Fruit fly (Drosophila melanogaster): ENCODE results near the gene Pburs.

The Pburs gene

DNA sequence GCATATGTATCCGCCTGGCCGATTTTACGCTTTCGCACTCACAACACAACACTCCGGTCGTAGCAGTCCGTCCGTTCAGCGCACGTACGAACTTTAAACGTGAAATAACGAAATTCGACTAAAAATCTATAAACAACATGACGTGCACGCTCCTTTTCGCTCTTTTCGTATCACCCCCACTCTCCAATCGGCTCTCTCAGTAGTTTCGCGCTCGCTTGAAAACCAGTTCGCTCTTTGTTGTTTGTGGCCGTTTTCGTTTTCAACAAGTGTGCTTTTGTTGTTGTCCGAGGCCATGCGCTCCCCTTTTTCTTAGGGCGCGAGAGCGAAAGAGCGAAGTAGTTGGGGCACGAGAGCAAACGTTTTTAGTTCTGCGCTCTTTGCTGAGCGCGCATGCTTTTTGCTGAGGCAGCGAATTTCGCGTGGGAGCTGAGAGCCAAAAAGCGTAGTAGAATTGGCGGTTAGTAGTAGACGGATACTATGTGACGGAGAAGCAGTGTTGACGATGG, 7.7 kb downstream of the Pburs start, which contains the start of gene elB (continued):
- no peak for TF ChIP-seq CG1603 (tag; optimal IDR thresholded peaks at IDR 0.05)
- TF ChIP-seq croc (GFP tag; conservative IDR thresholded peaks at IDR 0.05) = no peak
- TF ChIP-seq CG3995 (GFP tag; optimal IDR thresholded peaks at IDR 0.05) = no peak
- no peak for TF ChIP-seq CG8089 (GFP tag; optimal IDR thresholded peaks at IDR 0.05)
- TF ChIP-seq dan (GFP tag; IDR thresholded peaks at IDR 0.05) = no peak
- TF ChIP-seq stc (GFP tag; IDR thresholded peaks at IDR 0.05) = no peak; the same call in 1 of the 2 replicates
- TF ChIP-seq CG11695 (GFP tag; IDR thresholded peaks at IDR 0.05) = peak; percentile 36; the same call in 1 of the 3 replicates
- no peak for TF ChIP-seq crp (GFP tag; optimal IDR thresholded peaks at IDR 0.05)
- TF ChIP-seq ftz-f1 (GFP tag; optimal IDR thresholded peaks at IDR 0.05) = peak; percentile 76
- TF ChIP-seq sens-2 (GFP tag; IDR thresholded peaks at IDR 0.05) = no peak
- no peak for TF ChIP-seq Lim3 (GFP tag; IDR thresholded peaks at IDR 0.05)
- TF ChIP-seq CG10366 (GFP tag; IDR thresholded peaks at IDR 0.05) = no peak
- no peak for TF ChIP-seq CG11456 (GFP tag; IDR thresholded peaks at IDR 0.05)
- no peak for TF ChIP-seq fru (optimal IDR thresholded peaks at IDR 0.05)
- no peak for TF ChIP-seq ac (GFP tag; optimal IDR thresholded peaks at IDR 0.05)
- TF ChIP-seq HLH54F (GFP tag; optimal IDR thresholded peaks at IDR 0.05) = no peak
- TF ChIP-seq CG2875 (GFP tag; optimal IDR thresholded peaks at IDR 0.05) = no peak
- TF ChIP-seq Opbp (GFP tag; IDR thresholded peaks at IDR 0.05; ENCODE audit: partially characterized antibody) = no peak
- TF ChIP-seq CG1602 (GFP tag; optimal IDR thresholded peaks at IDR 0.05) = no peak
- no peak for TF ChIP-seq CG9797 (GFP tag; optimal IDR thresholded peaks at IDR 0.05)
- peak; percentile 66; the same call in 2 of the 3 replicates for TF ChIP-seq ci (GFP tag; IDR thresholded peaks at IDR 0.05)
- TF ChIP-seq CG3065 (GFP tag; optimal IDR thresholded peaks at IDR 0.05) = no peak
- TF ChIP-seq CG17359 (tag; optimal IDR thresholded peaks at IDR 0.05) = peak; percentile 9
- TF ChIP-seq CG17912 (GFP tag; optimal IDR thresholded peaks at IDR 0.05) = no peak
- no peak for TF ChIP-seq Mad (GFP tag; optimal IDR thresholded peaks at IDR 0.05)
- TF ChIP-seq CG3163 (GFP tag; optimal IDR thresholded peaks at IDR 0.05) = peak; percentile 77
- TF ChIP-seq Fer3 (tag; optimal IDR thresholded peaks at IDR 0.05) = no peak
- peak; percentile 69; the same call in 1 of the 2 replicates for TF ChIP-seq Adf1 (GFP tag; IDR thresholded peaks at IDR 0.05)
- TF ChIP-seq CHES-1-like (GFP tag; optimal IDR thresholded peaks at IDR 0.05) = no peak
- peak; percentile 99 for TF ChIP-seq scrt (GFP tag; optimal IDR thresholded peaks at IDR 0.05)
- no peak for TF ChIP-seq ERR (GFP tag; optimal IDR thresholded peaks at IDR 0.05)
- no peak for TF ChIP-seq dm (GFP tag; optimal IDR thresholded peaks at IDR 0.05)
- TF ChIP-seq gsb (GFP tag; IDR thresholded peaks at IDR 0.05) = no peak
- no peak for TF ChIP-seq CG7928 (GFP tag; optimal IDR thresholded peaks at IDR 0.05)
- 0 out of 2 replicates have a peak, but pooled peaks have one; percentile 23 for TF ChIP-seq slbo (GFP tag; IDR thresholded peaks at IDR 0.05)
- no peak for TF ChIP-seq mirr (GFP tag; optimal IDR thresholded peaks at IDR 0.05)
- TF ChIP-seq unc-4 (GFP tag; IDR thresholded peaks at IDR 0.05; ENCODE audit: partially characterized antibody) = peak; percentile 68; the same call in 1 of the 2 replicates
- TF ChIP-seq CG10959 (GFP tag; IDR thresholded peaks at IDR 0.05) = no peak
- TF ChIP-seq CG13894 (tag; optimal IDR thresholded peaks at IDR 0.05) = no peak
- TF ChIP-seq gcm2 (GFP tag; optimal IDR thresholded peaks at IDR 0.05) = no peak
- TF ChIP-seq D19A (tag; optimal IDR thresholded peaks at IDR 0.05) = no peak
- TF ChIP-seq CG2202 (tag; optimal IDR thresholded peaks at IDR 0.05) = no peak
- no peak for TF ChIP-seq CG11085 (GFP tag; IDR thresholded peaks at IDR 0.05)
- no peak for TF ChIP-seq CG12155 (GFP tag; optimal IDR thresholded peaks at IDR 0.05)
- no peak for TF ChIP-seq CG1529 (GFP tag; optimal IDR thresholded peaks at IDR 0.05)
- no peak for TF ChIP-seq Ptx1 (GFP tag; IDR thresholded peaks at IDR 0.05)
- TF ChIP-seq onecut (GFP tag; IDR thresholded peaks at IDR 0.05) = peak; percentile 80
- no peak for TF ChIP-seq CG11723 (GFP tag; optimal IDR thresholded peaks at IDR 0.05)
- TF ChIP-seq CG15696 (tag; optimal IDR thresholded peaks at IDR 0.05) = no peak
- no peak for TF ChIP-seq CG10543 (GFP tag; optimal IDR thresholded peaks at IDR 0.05)
- TF ChIP-seq CG12299 (tag; optimal IDR thresholded peaks at IDR 0.05) = no peak
- no peak for TF ChIP-seq CG12659 (GFP tag; optimal IDR thresholded peaks at IDR 0.05)
